Worm (Caenorhabditis elegans): ENCODE measurements around the gene irld-14.

The irld-14 gene

ce11 chrV:14990843-14991242, 5.5 kb upstream of the irld-14 start, which contains the start of the genes cdt-2 and T01C3.2:
Gene cdt-2 (minus strand): TSS chrV:14991126.
Gene T01C3.2 (plus strand): TSS chrV:14991168.
- no peak for TF ChIP-seq ref-1 (GFP tag; conservative IDR thresholded peaks at IDR 0.05)
- TF ChIP-seq ztf-29 (GFP tag; IDR thresholded peaks at IDR 0.05): no peak
- TF ChIP-seq cog-1 (tag; optimal IDR thresholded peaks at IDR 0.05): no peak
- no peak for TF ChIP-seq flt-1 (GFP tag; IDR thresholded peaks at IDR 0.05)
- TF ChIP-seq klf-2 (GFP tag; conservative IDR thresholded peaks at IDR 0.05): no peak
- no peak for TF ChIP-seq med-1 (GFP tag; optimal IDR thresholded peaks at IDR 0.05; ENCODE audit: insufficient read depth)
- TF ChIP-seq tab-1 (GFP tag; IDR thresholded peaks at IDR 0.05): no peak

- TF ChIP-seq ztf-29 (GFP tag; IDR thresholded peaks at IDR 0.05): no peak
- TF ChIP-seq ref-1 (GFP tag; conservative IDR thresholded peaks at IDR 0.05): no peak
- TF ChIP-seq tab-1 (GFP tag; IDR thresholded peaks at IDR 0.05): no peak
- TF ChIP-seq cog-1 (tag; optimal IDR thresholded peaks at IDR 0.05): no peak
- no peak for TF ChIP-seq flt-1 (GFP tag; IDR thresholded peaks at IDR 0.05)
- TF ChIP-seq med-1 (GFP tag; optimal IDR thresholded peaks at IDR 0.05; ENCODE audit: insufficient read depth): no peak
- no peak for TF ChIP-seq klf-2 (GFP tag; conservative IDR thresholded peaks at IDR 0.05)
- no peak for TF ChIP-seq T22C8.4 (GFP tag; IDR thresholded peaks at IDR 0.05)
- TF ChIP-seq ztf-23 (GFP tag; IDR thresholded peaks at IDR 0.05): no peak
Measured at ce11 chrV:14991489-14991888, 4.8 kb upstream of the irld-14 start.

- TF ChIP-seq tab-1 (GFP tag; IDR thresholded peaks at IDR 0.05) (no peak), cog-1 (tag; optimal IDR thresholded peaks at IDR 0.05) (no peak), ztf-23 (GFP tag; IDR thresholded peaks at IDR 0.05) (no peak), flt-1 (GFP tag; IDR thresholded peaks at IDR 0.05) (no peak), med-1 (GFP tag; optimal IDR thresholded peaks at IDR 0.05; ENCODE audit: insufficient read depth) (no peak), ref-1 (GFP tag; conservative IDR thresholded peaks at IDR 0.05) (no peak)
Measured at ce11 chrV:14992627-14993117, 3.7 kb upstream of the irld-14 start, which contains the start of gene T01C3.3. Gene T01C3.3 (minus strand): TSS chrV:14992677.

- no peak for TF ChIP-seq tab-1 (GFP tag; IDR thresholded peaks at IDR 0.05)
- no peak for TF ChIP-seq klf-2 (GFP tag; conservative IDR thresholded peaks at IDR 0.05)
- TF ChIP-seq ref-1 (GFP tag; conservative IDR thresholded peaks at IDR 0.05): no peak
- TF ChIP-seq ztf-23 (GFP tag; IDR thresholded peaks at IDR 0.05): no peak
- no peak for TF ChIP-seq T22C8.4 (GFP tag; IDR thresholded peaks at IDR 0.05)
- no peak for TF ChIP-seq flt-1 (GFP tag; IDR thresholded peaks at IDR 0.05)
- TF ChIP-seq med-1 (GFP tag; optimal IDR thresholded peaks at IDR 0.05; ENCODE audit: insufficient read depth): no peak
- no peak for TF ChIP-seq ztf-29 (GFP tag; IDR thresholded peaks at IDR 0.05)
- no peak for TF ChIP-seq cog-1 (tag; optimal IDR thresholded peaks at IDR 0.05)
Measured at ce11 chrV:14993620-14994019, 2.7 kb upstream of the irld-14 start, which contains the start of gene fil-1. Gene fil-1 (plus strand): TSS chrV:14993838.

DNA sequence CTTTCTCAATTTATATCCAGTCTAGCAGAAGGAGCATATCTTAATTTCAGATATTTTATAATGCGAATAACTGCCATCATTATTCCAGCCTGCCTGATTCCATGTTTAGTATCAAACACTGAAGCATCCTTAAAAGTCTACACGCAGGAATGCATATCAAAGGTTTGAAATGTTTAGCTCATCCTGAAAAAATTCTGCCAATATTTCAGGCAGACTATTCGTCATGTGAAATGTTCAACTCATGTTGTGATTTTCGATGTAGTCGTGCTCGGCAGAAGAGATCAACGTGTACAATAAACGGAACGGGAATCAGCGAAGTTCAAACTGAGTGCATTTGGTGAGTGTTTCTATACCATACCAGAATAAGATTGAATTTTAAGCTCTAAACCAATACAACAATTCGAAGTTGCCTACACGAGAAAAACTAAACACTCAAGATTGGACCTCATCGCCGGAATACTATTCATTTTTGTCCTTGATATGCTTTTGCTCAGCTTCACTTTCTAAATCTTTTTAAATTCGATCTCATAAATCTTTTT, 3.2 kb downstream of the irld-14 start, which contains the start of gene T01C3.11:
Gene T01C3.11, plus strand, starts transcription at position 51 of the 539 bp plus-strand sequence.
- TF ChIP-seq med-1 (GFP tag; optimal IDR thresholded peaks at IDR 0.05; ENCODE audit: insufficient read depth): no peak
- TF ChIP-seq ztf-23 (GFP tag; IDR thresholded peaks at IDR 0.05): no peak
- TF ChIP-seq tab-1 (GFP tag; IDR thresholded peaks at IDR 0.05): no peak
- TF ChIP-seq T22C8.4 (GFP tag; IDR thresholded peaks at IDR 0.05): no peak
- TF ChIP-seq cog-1 (tag; optimal IDR thresholded peaks at IDR 0.05): no peak
- no peak for TF ChIP-seq flt-1 (GFP tag; IDR thresholded peaks at IDR 0.05)
- no peak for TF ChIP-seq ref-1 (GFP tag; conservative IDR thresholded peaks at IDR 0.05)
- TF ChIP-seq klf-2 (GFP tag; conservative IDR thresholded peaks at IDR 0.05): no peak
- no peak for TF ChIP-seq ztf-29 (GFP tag; IDR thresholded peaks at IDR 0.05)

- TF ChIP-seq tab-1 (GFP tag; IDR thresholded peaks at IDR 0.05): no peak
- 0 out of 2 replicates have a peak, but pooled peaks have one; percentile 6 for TF ChIP-seq flt-1 (GFP tag; IDR thresholded peaks at IDR 0.05)
Measured at ce11 chrV:15000055-15000704, 3.8 kb downstream of the irld-14 start, which contains the start of gene rps-16. Gene rps-16 (minus strand): TSS chrV:15000541.

- TF ChIP-seq tab-1 (GFP tag; IDR thresholded peaks at IDR 0.05): no peak
- no peak for TF ChIP-seq T22C8.4 (GFP tag; IDR thresholded peaks at IDR 0.05)
- TF ChIP-seq flt-1 (GFP tag; IDR thresholded peaks at IDR 0.05): no peak
- no peak for TF ChIP-seq ref-1 (GFP tag; conservative IDR thresholded peaks at IDR 0.05)
- TF ChIP-seq med-1 (GFP tag; optimal IDR thresholded peaks at IDR 0.05; ENCODE audit: insufficient read depth): no peak
- TF ChIP-seq klf-2 (GFP tag; conservative IDR thresholded peaks at IDR 0.05): no peak
- TF ChIP-seq ztf-29 (GFP tag; IDR thresholded peaks at IDR 0.05): no peak
- TF ChIP-seq cog-1 (tag; optimal IDR thresholded peaks at IDR 0.05): no peak
- TF ChIP-seq ztf-23 (GFP tag; IDR thresholded peaks at IDR 0.05): no peak
Measured at ce11 chrV:15001536-15001935, 5.2 kb downstream of the irld-14 start.

- TF ChIP-seq T22C8.4 (GFP tag; IDR thresholded peaks at IDR 0.05): peak; percentile 73
- TF ChIP-seq tab-1 (GFP tag; IDR thresholded peaks at IDR 0.05): no peak
- TF ChIP-seq ref-1 (GFP tag; conservative IDR thresholded peaks at IDR 0.05): 0 out of 2 replicates have a peak, but pooled peaks have one; percentile 31
- peak; percentile 82 for TF ChIP-seq flt-1 (GFP tag; IDR thresholded peaks at IDR 0.05)
- peak; percentile 72 for TF ChIP-seq ztf-23 (GFP tag; IDR thresholded peaks at IDR 0.05)
- TF ChIP-seq cog-1 (tag; optimal IDR thresholded peaks at IDR 0.05): peak; percentile 93
- TF ChIP-seq med-1 (GFP tag; optimal IDR thresholded peaks at IDR 0.05; ENCODE audit: insufficient read depth): no peak
- 0 out of 2 replicates have a peak, but pooled peaks have one; percentile 26 for TF ChIP-seq ztf-29 (GFP tag; IDR thresholded peaks at IDR 0.05)
- 0 out of 2 replicates have a peak, but pooled peaks have one; percentile 38 for TF ChIP-seq klf-2 (GFP tag; conservative IDR thresholded peaks at IDR 0.05)
Measured at ce11 chrV:15002184-15002690, 5.9 kb downstream of the irld-14 start, which contains the start of the genes fib-1 and mut-15. Gene fib-1 (minus strand): TSS chrV:15002223. Gene mut-15 (plus strand): TSS chrV:15002543.

- TF ChIP-seq med-1 (GFP tag; optimal IDR thresholded peaks at IDR 0.05; ENCODE audit: insufficient read depth): no peak
- TF ChIP-seq tab-1 (GFP tag; IDR thresholded peaks at IDR 0.05): no peak
- no peak for TF ChIP-seq klf-2 (GFP tag; conservative IDR thresholded peaks at IDR 0.05)
- TF ChIP-seq ztf-29 (GFP tag; IDR thresholded peaks at IDR 0.05): no peak
- no peak for TF ChIP-seq T22C8.4 (GFP tag; IDR thresholded peaks at IDR 0.05)
- TF ChIP-seq cog-1 (tag; optimal IDR thresholded peaks at IDR 0.05): no peak
- TF ChIP-seq ref-1 (GFP tag; conservative IDR thresholded peaks at IDR 0.05): no peak
- TF ChIP-seq ztf-23 (GFP tag; IDR thresholded peaks at IDR 0.05): no peak
- TF ChIP-seq flt-1 (GFP tag; IDR thresholded peaks at IDR 0.05): no peak
Measured at ce11 chrV:15004800-15005199, 8.5 kb downstream of the irld-14 start, which contains the start of gene hrde-2. Gene hrde-2 (plus strand): TSS chrV:15005100.

Measured in whole organism, midembryonic.